Fruit fly (Drosophila melanogaster) whole organism, embryonic: ENCODE data around the gene CG7551.

ENCODE experiments used
- Asciz ChIP-seq: fragments of 200-800 bp; sonication (Bioruptor generic); optimal IDR thresholded peaks from 2 replicates; lab custom pipeline; 2017; ENCODE audit warnings: missing biosample characterization, mild to moderate bottlenecking, missing genetic modification characterization, missing genetic modification reagents
- Atf3 ChIP-seq: fragments of 200-800 bp; sonication (Bioruptor generic); optimal IDR thresholded peaks from 3 replicates; lab custom pipeline; 2016; ENCODE audit warnings: missing biosample characterization, missing genetic modification characterization
- Bdp1 ChIP-seq: fragments of 200-800 bp; sonication (Bioruptor generic); optimal IDR thresholded peaks from 3 replicates; lab custom pipeline; 2016; ENCODE audit warnings: missing biosample characterization, missing genetic modification characterization
- Bteb2 ChIP-seq: fragments of 200-800 bp; sonication (Bioruptor generic); optimal IDR thresholded peaks from 2 replicates; lab custom pipeline; 2016; ENCODE audit warnings: missing biosample characterization, missing genetic modification characterization
- CG10431 ChIP-seq: fragments of 200-800 bp; sonication (Bioruptor generic); optimal IDR thresholded peaks from 3 replicates; lab custom pipeline; 2018; ENCODE audit warnings: missing biosample characterization, mild to moderate bottlenecking, missing genetic modification characterization
- CG12769 ChIP-seq: fragments of 200-800 bp; sonication (Bioruptor generic); optimal IDR thresholded peaks from 2 replicates; lab custom pipeline; 2019; ENCODE audit warnings: missing biosample characterization, mild to moderate bottlenecking, missing genetic modification characterization, moderate library complexity
- CG14014 ChIP-seq: fragments of 200-800 bp; sonication (Bioruptor generic); IDR thresholded peaks from 2 replicates; pipeline ENCODE4 v1.3.6; 2022; ENCODE audit warnings: missing biosample characterization, missing genetic modification characterization
- CG16813 ChIP-seq: fragments of 200-800 bp; sonication (Bioruptor generic); IDR thresholded peaks from 3 replicates; pipeline ENCODE4 v1.3.6; 2022; ENCODE audit warnings: missing biosample characterization, missing genetic modification characterization; ENCODE audit not compliant: partially characterized antibody
- CG16863 ChIP-seq: fragments of 200-800 bp; sonication (Bioruptor generic); optimal IDR thresholded peaks from 3 replicates; lab custom pipeline; 2016; ENCODE audit warnings: missing biosample characterization, missing genetic modification characterization
- CG17802 ChIP-seq: fragments of 200-800 bp; sonication (Bioruptor generic); optimal IDR thresholded peaks from 2 replicates; lab custom pipeline; 2018; ENCODE audit warnings: missing biosample characterization, mild to moderate bottlenecking, missing genetic modification characterization, moderate library complexity
- CG17829 ChIP-seq: fragments of 200-800 bp; optimal IDR thresholded peaks from 2 replicates; lab custom pipeline; 2019; ENCODE audit warnings: missing biosample characterization, mild to moderate bottlenecking, missing genetic modification characterization, moderate library complexity
- CG3163 ChIP-seq: fragments of 200-800 bp; sonication (Bioruptor generic); optimal IDR thresholded peaks from 3 replicates; lab custom pipeline; 2016; ENCODE audit warnings: missing biosample characterization, missing genetic modification characterization
- CG3726 ChIP-seq: fragments of 200-800 bp; sonication (Bioruptor generic); IDR thresholded peaks from 3 replicates; pipeline ENCODE4, ENCODE4 v1.3.6; 2022; ENCODE audit warnings: missing biosample characterization, missing genetic modification characterization
- CG7839 ChIP-seq: fragments of 200-800 bp; sonication (Bioruptor generic); optimal IDR thresholded peaks from 3 replicates; lab custom pipeline; 2018; ENCODE audit warnings: missing biosample characterization, mild to moderate bottlenecking, missing genetic modification characterization, moderate library complexity
- CG8089 ChIP-seq: fragments of 200-800 bp; sonication (Bioruptor generic); optimal IDR thresholded peaks from 3 replicates; lab custom pipeline; 2016; ENCODE audit warnings: missing biosample characterization, missing genetic modification characterization
- CG8388 ChIP-seq: fragments of 200-800 bp; sonication (Bioruptor generic); optimal IDR thresholded peaks from 2 replicates; lab custom pipeline; 2019; ENCODE audit warnings: missing biosample characterization, mild to moderate bottlenecking, missing genetic modification characterization, moderate library complexity
- CG8944 ChIP-seq: fragments of 200-800 bp; sonication (Bioruptor generic); optimal IDR thresholded peaks from 3 replicates; lab custom pipeline; 2016; ENCODE audit warnings: missing biosample characterization, missing genetic modification characterization
- CkIIα-i1 ChIP-seq: fragments of 200-800 bp; sonication (Bioruptor generic); IDR thresholded peaks from 2 replicates; pipeline ENCODE4 v1.3.6; 2022; ENCODE audit warnings: missing biosample characterization, missing genetic modification characterization
- HLHmδ ChIP-seq: fragments of 200-800 bp; sonication (Bioruptor generic); optimal IDR thresholded peaks from 2 replicates; lab custom pipeline; 2018; ENCODE audit warnings: missing biosample characterization, mild to moderate bottlenecking, missing genetic modification characterization, moderate library complexity
- Hey ChIP-seq: fragments of 200-800 bp; sonication (Bioruptor generic); optimal IDR thresholded peaks from 3 replicates; lab custom pipeline; 2018; ENCODE audit warnings: missing biosample characterization, mild to moderate bottlenecking, missing genetic modification characterization
- Lhr ChIP-seq: fragments of 200-800 bp; sonication (Bioruptor generic); optimal IDR thresholded peaks from 3 replicates; lab custom pipeline; 2017; ENCODE audit warnings: mild to moderate bottlenecking, missing biosample characterization, missing genetic modification reagents, missing genetic modification characterization
- Mad ChIP-seq: fragments of 200-800 bp; sonication (Bioruptor generic); optimal IDR thresholded peaks from 2 replicates; lab custom pipeline; 2016; ENCODE audit warnings: missing biosample characterization, missing genetic modification characterization
- Max ChIP-seq: fragments of 200-800 bp; sonication (Bioruptor generic); optimal IDR thresholded peaks from 2 replicates; lab custom pipeline; 2016; ENCODE audit warnings: missing biosample characterization, mild to moderate bottlenecking, missing genetic modification characterization
- Rx ChIP-seq: fragments of 200-800 bp; sonication (Bioruptor generic); IDR thresholded peaks from 2 replicates; pipeline ENCODE4 v1.3.6; 2022; ENCODE audit warnings: missing biosample characterization, missing genetic modification characterization
- Scr ChIP-seq: fragments of 200-800 bp; sonication (Bioruptor generic); IDR thresholded peaks from 2 replicates; pipeline ENCODE4 v1.3.6; 2022; ENCODE audit warnings: missing biosample characterization, missing genetic modification characterization; ENCODE audit not compliant: partially characterized antibody
- Ssrp ChIP-seq: fragments of 200-800 bp; sonication (Bioruptor generic); optimal IDR thresholded peaks from 2 replicates; lab custom pipeline; 2018; ENCODE audit warnings: missing biosample characterization, mild to moderate bottlenecking, missing genetic modification characterization, moderate library complexity
- aop ChIP-seq: fragments of 200-800 bp; sonication (Bioruptor generic); IDR thresholded peaks from 2 replicates; pipeline ENCODE4 v1.3.6; 2022; ENCODE audit warnings: missing biosample characterization, missing genetic modification characterization
- bcd ChIP-seq: fragments of 200-800 bp; sonication (Bioruptor generic); optimal IDR thresholded peaks from 2 replicates; lab custom pipeline; 2017; ENCODE audit warnings: missing biosample characterization, mild to moderate bottlenecking, missing genetic modification characterization
- bowl ChIP-seq: fragments of 200-800 bp; sonication (Bioruptor generic); IDR thresholded peaks from 2 replicates; pipeline ENCODE4 v1.3.6; 2022; ENCODE audit warnings: missing biosample characterization, missing genetic modification characterization
- chm ChIP-seq: fragments of 200-800 bp; sonication (Bioruptor generic); IDR thresholded peaks from 2 replicates; pipeline ENCODE4 v1.3.6; 2022; ENCODE audit warnings: missing biosample characterization, missing genetic modification characterization
- corto ChIP-seq: fragments of 200-800 bp; sonication (Bioruptor generic); optimal IDR thresholded peaks from 2 replicates; lab custom pipeline; 2016; ENCODE audit warnings: missing biosample characterization, mild to moderate bottlenecking, missing genetic modification characterization, moderate library complexity
- croc ChIP-seq: fragments of 200-800 bp; sonication (Bioruptor generic); conservative IDR thresholded peaks from 3 replicates; pipeline ENCODE4 v1.3.6; 2022; ENCODE audit warnings: missing biosample characterization, missing genetic modification characterization
- dysf ChIP-seq: fragments of 200-800 bp; sonication (Bioruptor generic); IDR thresholded peaks from 3 replicates; pipeline ENCODE4 v1.3.6; 2022; ENCODE audit warnings: missing biosample characterization, missing genetic modification characterization
- ewg ChIP-seq: fragments of 200-800 bp; sonication (Bioruptor generic); optimal IDR thresholded peaks from 3 replicates; lab custom pipeline; 2017; ENCODE audit warnings: mild to moderate bottlenecking, missing biosample characterization, missing genetic modification reagents, missing genetic modification characterization
- hbn ChIP-seq: fragments of 200-800 bp; sonication (Bioruptor generic); IDR thresholded peaks from 2 replicates; pipeline ENCODE4 v1.3.6; 2022; ENCODE audit warnings: missing biosample characterization, missing genetic modification characterization; ENCODE audit not compliant: partially characterized antibody
- kah ChIP-seq: fragments of 200-800 bp; sonication (Bioruptor generic); optimal IDR thresholded peaks from 2 replicates; lab custom pipeline; 2018; ENCODE audit warnings: missing biosample characterization, mild to moderate bottlenecking, missing genetic modification characterization
- knrl ChIP-seq: fragments of 200-800 bp; sonication (Bioruptor generic); IDR thresholded peaks from 3 replicates; pipeline ENCODE4 v1.3.6; 2022; ENCODE audit warnings: missing biosample characterization, missing genetic modification characterization; ENCODE audit not compliant: partially characterized antibody
- lmd ChIP-seq: fragments of 200-800 bp; sonication (Bioruptor generic); IDR thresholded peaks from 2 replicates; pipeline ENCODE4 v1.3.6; 2022; ENCODE audit warnings: missing biosample characterization, missing genetic modification characterization
- nerfin-1 ChIP-seq: fragments of 200-800 bp; sonication (Bioruptor generic); optimal IDR thresholded peaks from 3 replicates; lab custom pipeline; 2019; ENCODE audit warnings: missing biosample characterization, mild to moderate bottlenecking, missing genetic modification characterization, moderate library complexity
- odd ChIP-seq: fragments of 200-800 bp; sonication (Bioruptor generic); optimal IDR thresholded peaks from 2 replicates; lab custom pipeline; 2017; ENCODE audit warnings: missing biosample characterization, mild to moderate bottlenecking, missing genetic modification characterization
- peb ChIP-seq: fragments of 200-800 bp; sonication (Bioruptor generic); IDR thresholded peaks from 2 replicates; pipeline ENCODE4 v1.3.6; 2022; ENCODE audit warnings: missing biosample characterization, missing genetic modification characterization
- pfk ChIP-seq: fragments of 200-800 bp; sonication (Bioruptor generic); optimal IDR thresholded peaks from 2 replicates; lab custom pipeline; 2018; ENCODE audit warnings: missing biosample characterization, mild to moderate bottlenecking, missing genetic modification characterization, moderate library complexity
- salm ChIP-seq: fragments of 200-800 bp; sonication (Bioruptor generic); optimal IDR thresholded peaks from 2 replicates; lab custom pipeline; 2018; ENCODE audit warnings: missing biosample characterization, mild to moderate bottlenecking, missing genetic modification characterization
- sc ChIP-seq, 3 experiments: fragments of >200 bp in 2 of 3; fragments of 200-800 bp in 1 of 3; sonication (Bioruptor generic) in 1 of 3; optimal IDR thresholded peaks; 2 replicates in 2 of 3; 3 replicates in 1 of 3; lab custom pipeline; 2017; ENCODE audit warnings: mild to moderate bottlenecking in 1 of 3, missing biosample characterization in 1 of 3, missing genetic modification characterization in 1 of 3, missing genetic modification reagents in 1 of 3
- sd ChIP-seq: fragments of 200-800 bp; sonication (Bioruptor generic); optimal IDR thresholded peaks from 3 replicates; lab custom pipeline; 2018; ENCODE audit warnings: missing biosample characterization, mild to moderate bottlenecking, missing genetic modification characterization, moderate library complexity
- sisA ChIP-seq: fragments of 200-800 bp; sonication (Bioruptor generic); IDR thresholded peaks from 2 replicates; pipeline ENCODE4 v1.3.6; 2022; ENCODE audit warnings: missing biosample characterization, missing genetic modification characterization
- slou ChIP-seq: fragments of 200-800 bp; sonication (Bioruptor generic); optimal IDR thresholded peaks from 3 replicates; lab custom pipeline; 2016; ENCODE audit warnings: missing biosample characterization, missing genetic modification characterization
- trem ChIP-seq: fragments of 200-800 bp; optimal IDR thresholded peaks from 3 replicates; lab custom pipeline; 2019; ENCODE audit warnings: missing biosample characterization, mild to moderate bottlenecking, missing genetic modification characterization, moderate library complexity
- zf30C ChIP-seq: fragments of 200-800 bp; sonication (Bioruptor generic); optimal IDR thresholded peaks from 3 replicates; lab custom pipeline; 2018; ENCODE audit warnings: missing biosample characterization, mild to moderate bottlenecking, missing genetic modification characterization

CG7551 gene

dm6 chr3L:11415382-11415781 lies 42.9 kb upstream of the CG7551 start (continued):
- TF ChIP-seq Ssrp (tag; lab: Kevin White, UChicago) (peak; percentile 82), sisA (peak; percentile 62; the same call in 1 of the 2 replicates), Bteb2 (GFP tag; lab: Kevin White, UChicago) (peak; percentile 21), peb (GFP tag; lab: Robert Waterston, UW) (peak; percentile 37; the same call in 1 of the 2 replicates), Bdp1 (GFP tag; lab: Kevin White, UChicago) (peak; percentile 7), CG3726 (GFP tag; lab: Robert Waterston, UW) (peak; percentile 60; the same call in 1 of the 3 replicates), Mad (GFP tag; lab: Kevin White, UChicago) (peak; percentile 48), CG14014 (GFP tag; lab: Robert Waterston, UW) (0 out of 2 replicates have a peak, but pooled peaks have one; percentile 39), kah (GFP tag; lab: Kevin White, UChicago) (peak; percentile 17), corto (GFP tag; lab: Kevin White, UChicago) (peak; percentile 14), croc (peak; percentile 74), CG12769 (tag; lab: Kevin White, UChicago) (no peak), CG7839 (peak; percentile 44), CG8089 (GFP tag; lab: Kevin White, UChicago) (peak; percentile 56), CG17802 (tag; lab: Kevin White, UChicago) (peak; percentile 50), CG8944 (GFP tag; lab: Kevin White, UChicago) (no peak), CkIIα-i1 (GFP tag; lab: Robert Waterston, UW) (no peak), HLHmδ (GFP tag; lab: Kevin White, UChicago) (no peak), sd (tag; lab: Kevin White, UChicago) (peak; percentile 48), CG8388 (GFP tag; lab: Kevin White, UChicago) (peak; percentile 94), CG16813 (GFP tag; lab: Robert Waterston, UW) (no peak), bowl (GFP tag; lab: Robert Waterston, UW) (no peak), slou (GFP tag; lab: Kevin White, UChicago) (peak; percentile 13), Rx (peak; percentile 42), Hey (no peak), CG17829 (tag; lab: Kevin White, UChicago) (peak; percentile 86), CG3163 (GFP tag; lab: Kevin White, UChicago) (no peak), trem (tag; lab: Kevin White, UChicago) (peak; percentile 70), nerfin-1 (tag; lab: Kevin White, UChicago) (peak; percentile 67), lmd (GFP tag; lab: Robert Waterston, UW) (peak; percentile 69), knrl (GFP tag; lab: Robert Waterston, UW) (no peak), chm (GFP tag; lab: Robert Waterston, UW) (peak; percentile 77; the same call in 1 of the 2 replicates), odd (peak; percentile 21), zf30C (GFP tag; lab: Kevin White, UChicago) (peak; percentile 79), sc (optimal IDR thresholded peaks at IDR 0.05; lab: Kevin White, UChicago) (no peak), sc (GFP tag; optimal IDR thresholded peaks at IDR 0.05; lab: Kevin White, UChicago) (peak; percentile 58), hbn (GFP tag; lab: Robert Waterston, UW) (no peak), CG16863 (peak; percentile 41), dysf (GFP tag; lab: Robert Waterston, UW) (peak; percentile 72; the same call in 2 of the 3 replicates), Scr (GFP tag; lab: Robert Waterston, UW) (no peak), aop (GFP tag; lab: Robert Waterston, UW) (no peak), Lhr (peak; percentile 49), Asciz (GFP tag; lab: Kevin White, UChicago) (peak; percentile 72), Atf3 (GFP tag; lab: Kevin White, UChicago) (peak; percentile 18), bcd (GFP tag; lab: Kevin White, UChicago) (peak; percentile 65), ewg (GFP tag; lab: Kevin White, UChicago) (peak; percentile 61), pfk (GFP tag; lab: Kevin White, UChicago) (no peak), CG10431 (GFP tag; lab: Kevin White, UChicago) (peak; percentile 17), salm (tag; lab: Kevin White, UChicago) (peak; percentile 56), Max (GFP tag; lab: Kevin White, UChicago) (peak; percentile 42)
